Fruit fly (Drosophila melanogaster): ENCODE results near the gene PKD.

Gene PKD

dm6 chr3R:18297444-18298297 is 16.5 kb downstream of the PKD start:
- TF ChIP-seq Hr83 (GFP tag; optimal IDR thresholded peaks at IDR 0.05; ENCODE audit: poor library complexity, severe bottlenecking) (no peak), sv (GFP tag; optimal IDR thresholded peaks at IDR 0.05) (no peak), psq (GFP tag; optimal IDR thresholded peaks at IDR 0.05) (no peak), CG9705 (GFP tag; optimal IDR thresholded peaks at IDR 0.05) (no peak), tai (GFP tag; optimal IDR thresholded peaks at IDR 0.05) (no peak), Sp1 (GFP tag; optimal IDR thresholded peaks at IDR 0.05) (no peak), CrebA (GFP tag; optimal IDR thresholded peaks at IDR 0.05; ENCODE audit: borderline replicate concordance) (no peak), dmrt93B (GFP tag; optimal IDR thresholded peaks at IDR 0.05) (no peak), Dif (GFP tag; optimal IDR thresholded peaks at IDR 0.05; ENCODE audit: partially characterized antibody) (no peak), Vsx2 (GFP tag; optimal IDR thresholded peaks at IDR 0.05; ENCODE audit: partially characterized antibody) (no peak), dsf (GFP tag; optimal IDR thresholded peaks at IDR 0.05; ENCODE audit: borderline replicate concordance) (no peak), Rel (GFP tag; optimal IDR thresholded peaks at IDR 0.05) (no peak), Rel (tag; optimal IDR thresholded peaks at IDR 0.05) (peak; percentile 92), CG32264 (GFP tag; optimal IDR thresholded peaks at IDR 0.05) (peak; percentile 18), Hnf4 (GFP tag; optimal IDR thresholded peaks at IDR 0.05) (no peak)

- no peak for TF ChIP-seq Myc (optimal IDR thresholded peaks at IDR 0.05)
- TF ChIP-seq sage (GFP tag; optimal IDR thresholded peaks at IDR 0.05): no peak
- no peak for TF ChIP-seq tai (GFP tag; optimal IDR thresholded peaks at IDR 0.05)
- TF ChIP-seq dl (GFP tag; optimal IDR thresholded peaks at IDR 0.05; ENCODE audit: insufficient read depth in 1 of 2, partially characterized antibody in 2 of 2): no peak
- TF ChIP-seq CG9705 (GFP tag; optimal IDR thresholded peaks at IDR 0.05): no peak
- no peak for TF ChIP-seq woc (GFP tag; optimal IDR thresholded peaks at IDR 0.05)
- TF ChIP-seq brk (GFP tag; optimal IDR thresholded peaks at IDR 0.05): no peak
- no peak for TF ChIP-seq Vsx2 (GFP tag; optimal IDR thresholded peaks at IDR 0.05; ENCODE audit: partially characterized antibody)
- TF ChIP-seq Mio (GFP tag; optimal IDR thresholded peaks at IDR 0.05): no peak
- TF ChIP-seq GATAd (GFP tag; optimal IDR thresholded peaks at IDR 0.05): no peak
- TF ChIP-seq foxo (GFP tag; optimal IDR thresholded peaks at IDR 0.05): no peak
- no peak for TF ChIP-seq Hnf4 (GFP tag; optimal IDR thresholded peaks at IDR 0.05)
- no peak for TF ChIP-seq CG32264 (GFP tag; optimal IDR thresholded peaks at IDR 0.05)
Measured at dm6 chr3R:18296737-18297136, 17.5 kb downstream of the PKD start.

- TF ChIP-seq woc (GFP tag; optimal IDR thresholded peaks at IDR 0.05) (no peak), OdsH (GFP tag; optimal IDR thresholded peaks at IDR 0.05) (peak; percentile 13), GATAd (GFP tag; optimal IDR thresholded peaks at IDR 0.05) (no peak), Rel (GFP tag; optimal IDR thresholded peaks at IDR 0.05) (no peak), Rel (tag; optimal IDR thresholded peaks at IDR 0.05) (peak; percentile 18), usp (GFP tag; optimal IDR thresholded peaks at IDR 0.05) (no peak), pan (optimal IDR thresholded peaks at IDR 0.05) (no peak)
Measured at dm6 chr3R:18296084-18296483, 18.1 kb downstream of the PKD start.

dm6 chr3R:18295262-18295944 is 18.8 kb downstream of the PKD start:
- peak; percentile 16 for TF ChIP-seq h (GFP tag; optimal IDR thresholded peaks at IDR 0.05)
- no peak for TF ChIP-seq rgr (GFP tag; optimal IDR thresholded peaks at IDR 0.05)

dm6 chr3R:18294488-18294887 is 19.7 kb downstream of the PKD start:
- TF ChIP-seq tai (GFP tag; optimal IDR thresholded peaks at IDR 0.05) (no peak), h (GFP tag; optimal IDR thresholded peaks at IDR 0.05) (no peak), Myc (optimal IDR thresholded peaks at IDR 0.05) (no peak), woc (GFP tag; optimal IDR thresholded peaks at IDR 0.05) (no peak), Rel (GFP tag; optimal IDR thresholded peaks at IDR 0.05) (no peak), Rel (tag; optimal IDR thresholded peaks at IDR 0.05) (no peak), GATAd (GFP tag; optimal IDR thresholded peaks at IDR 0.05) (no peak), Mio (GFP tag; optimal IDR thresholded peaks at IDR 0.05) (no peak), sage (GFP tag; optimal IDR thresholded peaks at IDR 0.05) (no peak), ey (GFP tag; optimal IDR thresholded peaks at IDR 0.05) (no peak), HLH106 (tag; optimal IDR thresholded peaks at IDR 0.05) (no peak), Sp1 (GFP tag; optimal IDR thresholded peaks at IDR 0.05) (no peak), psq (GFP tag; optimal IDR thresholded peaks at IDR 0.05) (no peak), lola (GFP tag; optimal IDR thresholded peaks at IDR 0.05) (no peak), Jra (GFP tag; optimal IDR thresholded peaks at IDR 0.05) (no peak), foxo (GFP tag; optimal IDR thresholded peaks at IDR 0.05) (no peak), Dfd (GFP tag; optimal IDR thresholded peaks at IDR 0.05) (no peak), jim (GFP tag; optimal IDR thresholded peaks at IDR 0.05) (no peak)
